Fruit fly (Drosophila melanogaster) whole organism, prepupa: ENCODE measurements around the gene Zn72D.

ENCODE experiments used
- Blimp-1 ChIP-seq: fragments of 200-800 bp; sonication (Bioruptor generic); optimal IDR thresholded peaks from 3 replicates; lab custom pipeline; 2017; ENCODE audit warnings: missing biosample characterization, missing genetic modification characterization, mild to moderate bottlenecking, moderate library complexity, missing genetic modification reagents
- CG10669 ChIP-seq: fragments of 200-800 bp; sonication (Bioruptor generic); optimal IDR thresholded peaks from 3 replicates; lab custom pipeline; 2018; ENCODE audit warnings: missing biosample characterization, mild to moderate bottlenecking, missing genetic modification characterization, moderate library complexity
- CG11294 ChIP-seq: fragments of 200-800 bp; sonication (Bioruptor generic); IDR thresholded peaks from 2 replicates; pipeline ENCODE4 v1.3.6; 2022; ENCODE audit warnings: missing biosample characterization, missing genetic modification characterization
- CG11902 ChIP-seq: fragments of 200-800 bp; sonication (Bioruptor generic); optimal IDR thresholded peaks from 3 replicates; lab custom pipeline; 2016; ENCODE audit warnings: missing biosample characterization, missing genetic modification characterization
- CG15336 ChIP-seq: fragments of 200-800 bp; sonication (Bioruptor generic); IDR thresholded peaks from 2 replicates; pipeline ENCODE4 v1.3.6; 2022; ENCODE audit warnings: missing biosample characterization, missing genetic modification characterization
- CG1621 ChIP-seq: fragments of 200-800 bp; sonication (Bioruptor generic); optimal IDR thresholded peaks from 3 replicates; lab custom pipeline; 2018; ENCODE audit warnings: missing biosample characterization, mild to moderate bottlenecking, missing genetic modification characterization
- CG16779 ChIP-seq: fragments of 200-800 bp; sonication (Bioruptor generic); optimal IDR thresholded peaks from 3 replicates; lab custom pipeline; 2017; ENCODE audit warnings: missing biosample characterization, mild to moderate bottlenecking, missing genetic modification characterization
- CG3032 ChIP-seq: fragments of 200-800 bp; optimal IDR thresholded peaks from 2 replicates; lab custom pipeline; 2019; ENCODE audit warnings: missing biosample characterization, mild to moderate bottlenecking, missing genetic modification characterization, moderate library complexity
- CG31627 ChIP-seq: fragments of 200-800 bp; sonication (Bioruptor generic); optimal IDR thresholded peaks from 3 replicates; lab custom pipeline; 2016; ENCODE audit warnings: missing biosample characterization, missing genetic modification characterization
- CG34406 ChIP-seq: fragments of 200-800 bp; sonication (Bioruptor generic); optimal IDR thresholded peaks from 3 replicates; lab custom pipeline; 2016; ENCODE audit warnings: missing biosample characterization, missing genetic modification characterization
- CG3919 ChIP-seq: fragments of 200-800 bp; sonication (Bioruptor generic); optimal IDR thresholded peaks from 3 replicates; lab custom pipeline; 2016; ENCODE audit warnings: missing biosample characterization, missing genetic modification characterization
- CG4318 ChIP-seq: fragments of 200-800 bp; sonication (Bioruptor generic); optimal IDR thresholded peaks from 3 replicates; lab custom pipeline; 2017; ENCODE audit warnings: missing biosample characterization, mild to moderate bottlenecking, missing genetic modification characterization
- CG6163 ChIP-seq: fragments of 200-800 bp; sonication (Bioruptor generic); IDR thresholded peaks from 3 replicates; pipeline ENCODE4 v1.3.6; 2022; ENCODE audit warnings: missing biosample characterization, missing genetic modification characterization
- CG6276 ChIP-seq: fragments of 200-800 bp; sonication (Bioruptor generic); optimal IDR thresholded peaks from 2 replicates; lab custom pipeline; 2017; ENCODE audit warnings: missing biosample characterization, mild to moderate bottlenecking, missing genetic modification characterization
- CG6792 ChIP-seq: fragments of 200-800 bp; sonication (Bioruptor generic); optimal IDR thresholded peaks from 3 replicates; lab custom pipeline; 2016; ENCODE audit warnings: missing biosample characterization, missing genetic modification characterization
- CG7368 ChIP-seq: fragments of 200-800 bp; sonication (Bioruptor generic); optimal IDR thresholded peaks from 3 replicates; lab custom pipeline; 2016; ENCODE audit warnings: missing biosample characterization, missing genetic modification characterization
- CG8119 ChIP-seq: fragments of 200-800 bp; sonication (Bioruptor generic); IDR thresholded peaks from 3 replicates; pipeline ENCODE4 v1.3.6; 2022; ENCODE audit warnings: missing biosample characterization, missing genetic modification characterization
- CG8319 ChIP-seq: fragments of 200-800 bp; sonication (Bioruptor generic); optimal IDR thresholded peaks from 3 replicates; lab custom pipeline; 2016; ENCODE audit warnings: missing biosample characterization, missing genetic modification characterization
- CG8632 ChIP-seq: fragments of 200-800 bp; sonication (Bioruptor generic); optimal IDR thresholded peaks from 3 replicates; lab custom pipeline; 2016; ENCODE audit warnings: missing biosample characterization, missing genetic modification characterization
- CG9139 ChIP-seq: fragments of 200-800 bp; sonication (Bioruptor generic); optimal IDR thresholded peaks from 3 replicates; lab custom pipeline; 2017; ENCODE audit warnings: missing biosample characterization, mild to moderate bottlenecking, missing genetic modification characterization
- Eip75B ChIP-seq: fragments of 200-800 bp; sonication (Bioruptor generic); optimal IDR thresholded peaks from 3 replicates; lab custom pipeline; 2016; ENCODE audit warnings: missing biosample characterization, missing genetic modification characterization
- Eip78C ChIP-seq: fragments of 200-800 bp; sonication (Bioruptor generic); peaks from one replicate; lab custom pipeline; 2016; ENCODE audit warnings: missing biosample characterization, missing genetic modification characterization
- Eip93F ChIP-seq: fragments of 200-800 bp; sonication (Bioruptor generic); optimal IDR thresholded peaks from 2 replicates; lab custom pipeline; 2016; ENCODE audit warnings: missing biosample characterization, mild to moderate bottlenecking, missing genetic modification characterization
- Ets21C ChIP-seq: fragments of 200-800 bp; sonication (Bioruptor generic); optimal IDR thresholded peaks from 3 replicates; lab custom pipeline; 2016; ENCODE audit warnings: missing biosample characterization, missing genetic modification characterization
- Ets96B ChIP-seq: fragments of 200-800 bp; optimal IDR thresholded peaks from 2 replicates; lab custom pipeline; 2019; ENCODE audit warnings: missing biosample characterization, mild to moderate bottlenecking, missing genetic modification characterization, moderate library complexity
- Gug ChIP-seq: fragments of 200-800 bp; sonication (Bioruptor generic); IDR thresholded peaks from 2 replicates; pipeline ENCODE4 v1.3.6; 2022; ENCODE audit warnings: missing biosample characterization, missing genetic modification characterization
- Hr39 ChIP-seq: fragments of 200-800 bp; sonication (Bioruptor generic); optimal IDR thresholded peaks from 2 replicates; lab custom pipeline; 2016; ENCODE audit warnings: missing biosample characterization, missing genetic modification characterization
- Hr4 ChIP-seq: fragments of 200-800 bp; sonication (Bioruptor generic); optimal IDR thresholded peaks from 3 replicates; lab custom pipeline; 2016; ENCODE audit warnings: missing biosample characterization, missing genetic modification characterization
- Lpt ChIP-seq: fragments of 200-800 bp; sonication (Bioruptor generic); optimal IDR thresholded peaks from 3 replicates; lab custom pipeline; 2016; ENCODE audit warnings: missing biosample characterization, missing genetic modification characterization
- Met ChIP-seq: fragments of 200-800 bp; sonication (Bioruptor generic); optimal IDR thresholded peaks from 3 replicates; lab custom pipeline; 2016; ENCODE audit warnings: missing biosample characterization, missing genetic modification characterization
- OdsH ChIP-seq: fragments of 200-800 bp; sonication (Bioruptor generic); optimal IDR thresholded peaks from 3 replicates; lab custom pipeline; 2016; ENCODE audit warnings: missing biosample characterization, missing genetic modification characterization
- Smox ChIP-seq: fragments of 200-800 bp; sonication (Bioruptor generic); optimal IDR thresholded peaks from 3 replicates; lab custom pipeline; 2016; ENCODE audit warnings: missing biosample characterization, missing genetic modification characterization
- Sox102F ChIP-seq: fragments of 200-800 bp; sonication (Bioruptor generic); optimal IDR thresholded peaks from 2 replicates; lab custom pipeline; 2016; ENCODE audit warnings: missing biosample characterization, mild to moderate bottlenecking, missing genetic modification characterization
- achi ChIP-seq: fragments of 200-800 bp; sonication (Bioruptor generic); optimal IDR thresholded peaks from 3 replicates; lab custom pipeline; 2016; ENCODE audit warnings: missing biosample characterization, missing genetic modification characterization
- acj6 ChIP-seq: fragments of 200-800 bp; sonication (Bioruptor generic); optimal IDR thresholded peaks from 3 replicates; lab custom pipeline; 2016; ENCODE audit warnings: missing biosample characterization, missing genetic modification characterization
- dac ChIP-seq: fragments of 200-800 bp; sonication (Bioruptor generic); optimal IDR thresholded peaks from 2 replicates; lab custom pipeline; 2017; ENCODE audit warnings: missing biosample characterization, mild to moderate bottlenecking, missing genetic modification characterization
- dsx ChIP-seq: fragments of 200-800 bp; optimal IDR thresholded peaks from 3 replicates; lab custom pipeline; 2019; ENCODE audit warnings: missing biosample characterization, mild to moderate bottlenecking, missing genetic modification characterization, moderate library complexity; ENCODE audit not compliant: poor library complexity, severe bottlenecking
- eg ChIP-seq: fragments of 200-800 bp; sonication (Bioruptor generic); IDR thresholded peaks from 3 replicates; pipeline ENCODE4 v1.3.6; 2022; ENCODE audit warnings: missing biosample characterization, missing genetic modification characterization
- fd59A ChIP-seq: fragments of 200-800 bp; sonication (Bioruptor generic); optimal IDR thresholded peaks from 2 replicates; lab custom pipeline; 2017; ENCODE audit warnings: missing biosample characterization, mild to moderate bottlenecking, missing genetic modification characterization, missing genetic modification reagents
- fd85E ChIP-seq: fragments of 200-800 bp; sonication (Bioruptor generic); optimal IDR thresholded peaks from 3 replicates; lab custom pipeline; 2016; ENCODE audit warnings: missing biosample characterization, missing genetic modification characterization
- net ChIP-seq: fragments of 200-800 bp; sonication (Bioruptor generic); optimal IDR thresholded peaks from 3 replicates; lab custom pipeline; 2016; ENCODE audit warnings: missing biosample characterization, missing genetic modification characterization
- salr ChIP-seq, 2 experiments: fragments of 200-800 bp; sonication (Bioruptor generic); optimal IDR thresholded peaks; 3 replicates each; lab custom pipeline; 2016 to 2018; ENCODE audit warnings: missing biosample characterization in 2 of 2, missing genetic modification characterization in 2 of 2, mild to moderate bottlenecking in 1 of 2
- spab ChIP-seq: fragments of 200-800 bp; sonication (Bioruptor generic); optimal IDR thresholded peaks from 2 replicates; lab custom pipeline; 2017; ENCODE audit warnings: missing biosample characterization, mild to moderate bottlenecking, missing genetic modification characterization, missing genetic modification reagents
- ss ChIP-seq, 2 experiments: fragments of 200-800 bp; sonication (Bioruptor generic); optimal IDR thresholded peaks; 2 replicates in 1 of 2; 3 replicates in 1 of 2; lab custom pipeline; 2017 to 2018; ENCODE audit warnings: mild to moderate bottlenecking in 2 of 2, missing biosample characterization in 2 of 2, missing genetic modification characterization in 2 of 2, moderate library complexity in 1 of 2
- svp ChIP-seq: fragments of 200-800 bp; sonication (Bioruptor generic); peaks from one replicate; lab custom pipeline; 2016; ENCODE audit warnings: missing biosample characterization, missing genetic modification characterization
- topi ChIP-seq: fragments of 200-800 bp; sonication (Bioruptor generic); optimal IDR thresholded peaks from 3 replicates; lab custom pipeline; 2016; ENCODE audit warnings: missing biosample characterization, missing genetic modification characterization
- vri ChIP-seq: fragments of 200-800 bp; sonication (Bioruptor generic); optimal IDR thresholded peaks from 3 replicates; lab custom pipeline; 2016; ENCODE audit warnings: missing biosample characterization, mild to moderate bottlenecking, missing genetic modification characterization

The Zn72D gene

dm6 chr3L:16112069-16112820 is at the start of gene Zn72D:
Gene Zn72D (minus strand): TSS chr3L:16112626.
- TF ChIP-seq Eip78C (GFP tag; lab: Kevin White, UChicago) (peak; percentile 66), Ets21C (GFP tag; lab: Kevin White, UChicago) (no peak)
- TF ChIP-seq, all 60 proteins: peak for 1

DNA sequence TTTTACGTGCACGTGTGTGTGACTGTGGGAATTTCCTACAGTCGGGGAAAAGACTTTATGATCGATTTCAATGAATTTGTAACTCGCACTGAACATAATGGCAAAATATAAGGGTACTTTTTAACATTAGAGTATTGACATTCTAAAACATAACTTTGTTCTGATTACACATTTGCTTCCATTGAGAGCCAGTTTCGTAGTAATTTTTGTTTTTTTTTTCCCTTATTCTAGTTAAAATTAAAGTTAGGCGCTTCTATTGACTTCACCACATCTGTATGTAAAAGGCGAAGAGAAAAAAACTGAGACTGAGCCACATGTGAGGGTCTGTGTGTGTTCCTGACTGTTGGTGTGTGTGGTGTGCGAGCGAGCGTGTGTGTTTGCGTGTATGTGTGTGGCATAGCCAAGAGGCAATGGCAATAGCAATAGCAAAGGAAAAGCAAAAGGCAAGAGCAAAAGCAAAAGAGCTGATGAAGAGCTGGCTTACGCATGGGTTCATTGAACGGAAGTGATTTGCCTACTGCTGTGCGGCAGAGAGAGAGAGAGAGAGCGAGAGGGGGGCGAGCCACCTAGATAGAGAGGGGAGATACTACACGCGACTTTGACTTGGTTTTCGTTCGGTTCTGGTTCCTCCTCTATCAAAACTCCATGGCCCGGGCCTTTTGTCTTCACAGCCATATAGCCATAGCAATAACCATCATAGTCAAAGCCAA is 49.6 kb upstream of the Zn72D start:
- TF ChIP-seq CG34406, result peak; percentile 67
- TF ChIP-seq Eip93F (GFP tag; lab: Kevin White, UChicago), result no peak
- TF ChIP-seq CG6792 (GFP tag; lab: Kevin White, UChicago), result peak; percentile 61
- TF ChIP-seq Hr39 (GFP tag; lab: Kevin White, UChicago), result peak; percentile 48
- no peak for TF ChIP-seq Ets21C (GFP tag; lab: Kevin White, UChicago)
- TF ChIP-seq salr (GFP tag; optimal IDR thresholded peaks at IDR 0.05; lab: Kevin White, UChicago), result peak in 1 of 2 experiments; percentile 71
- TF ChIP-seq ss (GFP tag; optimal IDR thresholded peaks at IDR 0.05; lab: Kevin White, UChicago), result peak in 1 of 2 experiments; percentile 50
- peak; percentile 43 for TF ChIP-seq topi
- TF ChIP-seq acj6, result peak; percentile 76
- no peak for TF ChIP-seq CG9139
- TF ChIP-seq spab, result peak; percentile 49
- TF ChIP-seq net (GFP tag; lab: Kevin White, UChicago), result peak; percentile 75
- TF ChIP-seq CG8632, result peak; percentile 57
- peak; percentile 25 for TF ChIP-seq Smox (GFP tag; lab: Kevin White, UChicago)
- peak; percentile 85 for TF ChIP-seq CG8119 (GFP tag; lab: Robert Waterston, UW)
- peak; percentile 30 for TF ChIP-seq fd59A (GFP tag; lab: Kevin White, UChicago)
- peak; percentile 43 for TF ChIP-seq CG31627
- peak; percentile 53 for TF ChIP-seq Met (GFP tag; lab: Kevin White, UChicago)
- TF ChIP-seq CG3919 (GFP tag; lab: Kevin White, UChicago), result peak; percentile 78
- peak; percentile 84 for TF ChIP-seq OdsH (GFP tag; lab: Kevin White, UChicago)
- TF ChIP-seq svp (GFP tag; lab: Kevin White, UChicago), result no peak
- peak; percentile 45 for TF ChIP-seq CG11902 (GFP tag; lab: Kevin White, UChicago)
- peak; percentile 63 for TF ChIP-seq CG3032 (tag; lab: Kevin White, UChicago)
- peak; percentile 24 for TF ChIP-seq CG1621 (tag; lab: Kevin White, UChicago)
- peak; percentile 74 for TF ChIP-seq Gug (GFP tag; lab: Robert Waterston, UW)
- no peak for TF ChIP-seq vri (GFP tag; lab: Kevin White, UChicago)
- TF ChIP-seq CG6276, result peak; percentile 84
- TF ChIP-seq Blimp-1 (GFP tag; lab: Kevin White, UChicago), result no peak
- peak; percentile 31 for TF ChIP-seq CG8319 (GFP tag; lab: Kevin White, UChicago)
- peak; percentile 13 for TF ChIP-seq fd85E (GFP tag; lab: Kevin White, UChicago)
- peak; percentile 75 for TF ChIP-seq eg (GFP tag; lab: Robert Waterston, UW)
- peak; percentile 27 for TF ChIP-seq CG16779 (tag; lab: Kevin White, UChicago)
- TF ChIP-seq CG11294, result peak; percentile 69; the same call in 1 of the 2 replicates
- TF ChIP-seq CG7368 (GFP tag; lab: Kevin White, UChicago), result no peak
- peak; percentile 88 for TF ChIP-seq CG15336 (GFP tag; lab: Robert Waterston, UW)
- peak; percentile 78 for TF ChIP-seq CG4318 (GFP tag; lab: Kevin White, UChicago)
- TF ChIP-seq Lpt (GFP tag; lab: Kevin White, UChicago), result peak; percentile 72
- TF ChIP-seq CG6163, result peak; percentile 53
- peak; percentile 93 for TF ChIP-seq Eip78C (GFP tag; lab: Kevin White, UChicago)
- peak; percentile 65 for TF ChIP-seq dac (GFP tag; lab: Kevin White, UChicago)
- TF ChIP-seq dsx, result peak; percentile 33
- peak; percentile 89 for TF ChIP-seq Hr4
- peak; percentile 61 for TF ChIP-seq Ets96B (tag; lab: Kevin White, UChicago)
- TF ChIP-seq CG10669 (GFP tag; lab: Kevin White, UChicago), result peak; percentile 62
- peak; percentile 57 for TF ChIP-seq Eip75B
- peak; percentile 84 for TF ChIP-seq achi
- peak; percentile 47 for TF ChIP-seq Sox102F (GFP tag; lab: Kevin White, UChicago)
